Fruit fly (Drosophila melanogaster) whole organism, embryonic: ENCODE results near the gene CG7557.

ENCODE experiments used
- Atf3 ChIP-seq: fragments of 200-800 bp; sonication (Bioruptor generic); optimal IDR thresholded peaks from 3 replicates; lab custom pipeline; 2016; ENCODE audit warnings: missing biosample characterization, missing genetic modification characterization
- Blimp-1 ChIP-seq: fragments of 200-800 bp; sonication (Bioruptor generic); optimal IDR thresholded peaks from 3 replicates; lab custom pipeline; 2018; ENCODE audit warnings: missing biosample characterization, missing genetic modification characterization, mild to moderate bottlenecking, moderate library complexity, missing genetic modification reagents
- Bteb2 ChIP-seq: fragments of 200-800 bp; sonication (Bioruptor generic); optimal IDR thresholded peaks from 2 replicates; lab custom pipeline; 2016; ENCODE audit warnings: missing biosample characterization, missing genetic modification characterization
- CG1233 ChIP-seq: fragments of 200-800 bp; sonication (Bioruptor generic); optimal IDR thresholded peaks from 4 replicates; lab custom pipeline; 2018; ENCODE audit warnings: missing biosample characterization, mild to moderate bottlenecking, missing genetic modification characterization
- CG13296 ChIP-seq: fragments of 200-800 bp; sonication (Bioruptor generic); optimal IDR thresholded peaks from 3 replicates; lab custom pipeline; 2018; ENCODE audit warnings: missing biosample characterization, mild to moderate bottlenecking, missing genetic modification characterization
- CG14710 ChIP-seq: fragments of 200-800 bp; sonication (Bioruptor generic); optimal IDR thresholded peaks from 3 replicates; lab custom pipeline; 2019; ENCODE audit warnings: missing biosample characterization, mild to moderate bottlenecking, missing genetic modification characterization, moderate library complexity
- CG15479 ChIP-seq: fragments of 200-800 bp; sonication (Bioruptor generic); optimal IDR thresholded peaks from 3 replicates; lab custom pipeline; 2019; ENCODE audit warnings: missing biosample characterization, mild to moderate bottlenecking, missing genetic modification characterization, moderate library complexity
- CG15601 ChIP-seq: fragments of 200-800 bp; sonication (Bioruptor generic); optimal IDR thresholded peaks from 3 replicates; lab custom pipeline; 2019; ENCODE audit warnings: missing biosample characterization, mild to moderate bottlenecking, missing genetic modification characterization, moderate library complexity
- CG15696 ChIP-seq: fragments of 200-800 bp; sonication (Bioruptor generic); optimal IDR thresholded peaks from 2 replicates; lab custom pipeline; 2019; ENCODE audit warnings: missing biosample characterization, mild to moderate bottlenecking, missing genetic modification characterization, moderate library complexity
- CG1603 ChIP-seq: fragments of 200-800 bp; sonication (Bioruptor generic); optimal IDR thresholded peaks from 2 replicates; lab custom pipeline; 2019; ENCODE audit warnings: missing biosample characterization, mild to moderate bottlenecking, missing genetic modification characterization, moderate library complexity
- CG16813 ChIP-seq: fragments of 200-800 bp; sonication (Bioruptor generic); IDR thresholded peaks from 3 replicates; pipeline ENCODE4 v1.3.6; 2022; ENCODE audit warnings: missing biosample characterization, missing genetic modification characterization; ENCODE audit not compliant: partially characterized antibody
- CG16815 ChIP-seq: fragments of 200-800 bp; sonication (Bioruptor generic); optimal IDR thresholded peaks from 3 replicates; lab custom pipeline; 2017; ENCODE audit warnings: missing biosample characterization, mild to moderate bottlenecking, missing genetic modification characterization
- CG17385 ChIP-seq: fragments of 200-800 bp; sonication (Bioruptor generic); optimal IDR thresholded peaks from 3 replicates; lab custom pipeline; 2018; ENCODE audit warnings: missing biosample characterization, mild to moderate bottlenecking, missing genetic modification characterization
- CG17829 ChIP-seq: fragments of 200-800 bp; optimal IDR thresholded peaks from 2 replicates; lab custom pipeline; 2019; ENCODE audit warnings: missing biosample characterization, mild to moderate bottlenecking, missing genetic modification characterization, moderate library complexity
- CG2875 ChIP-seq: fragments of 200-800 bp; sonication (Bioruptor generic); optimal IDR thresholded peaks from 2 replicates; lab custom pipeline; 2017; ENCODE audit warnings: missing biosample characterization, mild to moderate bottlenecking, missing genetic modification characterization, missing genetic modification reagents
- CG2889 ChIP-seq: fragments of 200-800 bp; sonication (Bioruptor generic); IDR thresholded peaks from 3 replicates; pipeline ENCODE4 v1.3.6; 2022; ENCODE audit warnings: missing biosample characterization, missing genetic modification characterization
- CG31224 ChIP-seq: fragments of 200-800 bp; sonication (Bioruptor generic); IDR thresholded peaks from 2 replicates; pipeline ENCODE4 v1.3.6; 2022; ENCODE audit warnings: missing biosample characterization, missing genetic modification characterization
- CG4328 ChIP-seq: fragments of 200-800 bp; sonication (Bioruptor generic); optimal IDR thresholded peaks from 3 replicates; lab custom pipeline; 2017; ENCODE audit warnings: missing biosample characterization, missing genetic modification reagents, missing genetic modification characterization
- CG4617 ChIP-seq: fragments of 200-800 bp; sonication (Bioruptor generic); optimal IDR thresholded peaks from 3 replicates; lab custom pipeline; 2016; ENCODE audit warnings: missing biosample characterization, missing genetic modification characterization, borderline replicate concordance
- CG6654 ChIP-seq: fragments of 200-800 bp; sonication (Bioruptor generic); optimal IDR thresholded peaks from 2 replicates; lab custom pipeline; 2017; ENCODE audit warnings: missing biosample characterization, mild to moderate bottlenecking, missing genetic modification characterization
- CG6813 ChIP-seq: fragments of 200-800 bp; sonication (Bioruptor generic); optimal IDR thresholded peaks from 2 replicates; lab custom pipeline; 2017; ENCODE audit warnings: missing biosample characterization, missing genetic modification characterization, mild to moderate bottlenecking, moderate library complexity, missing genetic modification reagents
- CG7786 ChIP-seq: fragments of 200-800 bp; sonication (Bioruptor generic); optimal IDR thresholded peaks from 2 replicates; lab custom pipeline; 2016; ENCODE audit warnings: missing biosample characterization, missing genetic modification characterization
- Chrac-16 ChIP-seq: fragments of 200-800 bp; sonication (Bioruptor generic); optimal IDR thresholded peaks from 3 replicates; lab custom pipeline; 2016; ENCODE audit warnings: missing biosample characterization, missing genetic modification characterization
- Dp ChIP-seq: fragments of 200-800 bp; sonication (Bioruptor generic); optimal IDR thresholded peaks from 2 replicates; lab custom pipeline; 2018; ENCODE audit warnings: missing biosample characterization, mild to moderate bottlenecking, missing genetic modification characterization, moderate library complexity
- Ets97D ChIP-seq: fragments of 200-800 bp; sonication (Bioruptor generic); optimal IDR thresholded peaks from 3 replicates; lab custom pipeline; 2016; ENCODE audit warnings: missing biosample characterization, missing genetic modification characterization
- GATAe ChIP-seq: fragments of 200-800 bp; sonication (Bioruptor generic); conservative IDR thresholded peaks from 2 replicates; pipeline ENCODE4 v1.3.6; 2022; ENCODE audit warnings: missing biosample characterization, missing genetic modification characterization
- H2.0 ChIP-seq: fragments of 200-800 bp; sonication (Bioruptor generic); IDR thresholded peaks from 2 replicates; pipeline ENCODE4 v1.3.6; 2022; ENCODE audit warnings: missing biosample characterization, missing genetic modification characterization
- Max ChIP-seq: fragments of 200-800 bp; sonication (Bioruptor generic); optimal IDR thresholded peaks from 2 replicates; lab custom pipeline; 2016; ENCODE audit warnings: missing biosample characterization, mild to moderate bottlenecking, missing genetic modification characterization
- Med ChIP-seq: fragments of 200-800 bp; sonication (Bioruptor generic); peaks from one replicate; lab custom pipeline; 2016; ENCODE audit warnings: missing biosample characterization, missing genetic modification characterization, mild to moderate bottlenecking, inconsistent platforms, moderate library complexity
- Usf ChIP-seq: fragments of 200-800 bp; sonication (Bioruptor generic); optimal IDR thresholded peaks from 2 replicates; lab custom pipeline; 2017; ENCODE audit warnings: missing genotype, missing biosample characterization, missing genetic modification characterization
- Vsx1 ChIP-seq: fragments of 200-800 bp; sonication (Bioruptor generic); optimal IDR thresholded peaks from 2 replicates; lab custom pipeline; 2017; ENCODE audit warnings: missing biosample characterization, mild to moderate bottlenecking, missing genetic modification characterization, missing genetic modification reagents
- ash1 ChIP-seq: fragments of 200-800 bp; sonication (Bioruptor generic); optimal IDR thresholded peaks from 2 replicates; lab custom pipeline; 2018; ENCODE audit warnings: missing biosample characterization, mild to moderate bottlenecking, missing genetic modification characterization
- bab2 ChIP-seq: fragments of 200-800 bp; sonication (Bioruptor generic); optimal IDR thresholded peaks from 2 replicates; lab custom pipeline; 2016; ENCODE audit warnings: missing biosample characterization, missing genetic modification characterization
- chn ChIP-seq: fragments of 200-800 bp; sonication (Bioruptor generic); optimal IDR thresholded peaks from 2 replicates; lab custom pipeline; 2016; ENCODE audit warnings: missing biosample characterization, missing genetic modification characterization
- ci ChIP-seq: fragments of 200-800 bp; sonication (Bioruptor generic); IDR thresholded peaks from 3 replicates; pipeline ENCODE4 v1.3.6; 2022; ENCODE audit warnings: missing biosample characterization, missing genetic modification characterization
- emc ChIP-seq: fragments of 200-800 bp; sonication (Bioruptor generic); optimal IDR thresholded peaks from 2 replicates; lab custom pipeline; 2016; ENCODE audit warnings: missing biosample characterization, missing genetic modification characterization
- gsb-n ChIP-seq: fragments of 200-800 bp; sonication (Bioruptor generic); optimal IDR thresholded peaks from 3 replicates; lab custom pipeline; 2018; ENCODE audit warnings: missing biosample characterization, mild to moderate bottlenecking, missing genetic modification characterization
- h ChIP-seq: fragments of >200 bp; optimal IDR thresholded peaks from 2 replicates; lab custom pipeline; 2017
- hkb ChIP-seq, 2 experiments: fragments of 200-800 bp in 1 of 2; fragments of >200 bp in 1 of 2; sonication (Bioruptor generic) in 1 of 2; IDR thresholded peaks in 1 of 2; optimal IDR thresholded peaks in 1 of 2; 2 replicates each; pipeline versions ENCODE4 v1.3.6 to Lab custom; 2017 to 2022; ENCODE audit warnings: missing biosample characterization in 1 of 2, missing genetic modification characterization in 1 of 2
- ken ChIP-seq: fragments of 200-800 bp; sonication (Bioruptor generic); IDR thresholded peaks from 3 replicates; pipeline ENCODE4 v1.3.6; 2022; ENCODE audit warnings: missing biosample characterization, missing genetic modification characterization
- lbe ChIP-seq: fragments of 200-800 bp; sonication (Bioruptor generic); optimal IDR thresholded peaks from 2 replicates; lab custom pipeline; 2016; ENCODE audit warnings: missing biosample characterization, mild to moderate bottlenecking, missing genetic modification characterization
- lov ChIP-seq, 2 experiments: fragments of 200-800 bp in 1 of 2; fragments of >200 bp in 1 of 2; sonication (Bioruptor generic) in 1 of 2; IDR thresholded peaks in 1 of 2; optimal IDR thresholded peaks in 1 of 2; 2 replicates in 1 of 2; 3 replicates in 1 of 2; pipeline versions ENCODE4 v1.3.6 to Lab custom; 2017 to 2022; ENCODE audit warnings: missing biosample characterization in 1 of 2, missing genetic modification characterization in 1 of 2
- p53 ChIP-seq: fragments of 200-800 bp; sonication (Bioruptor generic); optimal IDR thresholded peaks from 2 replicates; lab custom pipeline; 2016; ENCODE audit warnings: missing biosample characterization, missing genetic modification characterization
- sima ChIP-seq: fragments of 200-800 bp; sonication (Bioruptor generic); optimal IDR thresholded peaks from 2 replicates; lab custom pipeline; 2016; ENCODE audit warnings: missing biosample characterization, missing genetic modification characterization
- so ChIP-seq: fragments of 200-800 bp; sonication (Bioruptor generic); IDR thresholded peaks from 3 replicates; pipeline ENCODE4 v1.3.6; 2022; ENCODE audit warnings: missing biosample characterization, missing genetic modification characterization
- tna ChIP-seq: fragments of 200-800 bp; sonication (Bioruptor generic); IDR thresholded peaks from 2 replicates; pipeline ENCODE4 v1.3.6; 2022; ENCODE audit warnings: missing biosample characterization, missing genetic modification characterization; ENCODE audit not compliant: partially characterized antibody
- toy ChIP-seq: fragments of 200-800 bp; sonication (Bioruptor generic); IDR thresholded peaks from 2 replicates; pipeline ENCODE4 v1.3.6; 2022; ENCODE audit warnings: missing biosample characterization, missing genetic modification characterization
- tx ChIP-seq: fragments of 200-800 bp; sonication (Bioruptor generic); optimal IDR thresholded peaks from 2 replicates; lab custom pipeline; 2016; ENCODE audit warnings: missing biosample characterization, missing genetic modification characterization
- zf30C ChIP-seq: fragments of 200-800 bp; sonication (Bioruptor generic); optimal IDR thresholded peaks from 3 replicates; lab custom pipeline; 2018; ENCODE audit warnings: missing biosample characterization, mild to moderate bottlenecking, missing genetic modification characterization

CG7557 gene

dm6 chr3L:11448935-11449334 is 4.0 kb downstream of the CG7557 start (continued):
- TF ChIP-seq Max (GFP tag; lab: Kevin White, UChicago) (no peak), lbe (GFP tag; lab: Kevin White, UChicago) (no peak), tx (peak; percentile 16), ash1 (GFP tag; lab: Kevin White, UChicago) (no peak), bab2 (GFP tag; lab: Kevin White, UChicago) (peak; percentile 54), CG16813 (GFP tag; lab: Robert Waterston, UW) (no peak), CG15696 (tag; lab: Kevin White, UChicago) (no peak), toy (GFP tag; lab: Robert Waterston, UW) (no peak), CG14710 (tag; lab: Kevin White, UChicago) (peak; percentile 33)

- no peak for TF ChIP-seq so (GFP tag; lab: Robert Waterston, UW)
- TF ChIP-seq CG2889 (GFP tag; lab: Robert Waterston, UW), result no peak
- peak; percentile 54 for TF ChIP-seq Blimp-1
- TF ChIP-seq hkb (optimal IDR thresholded peaks at IDR 0.05; lab: Kevin White, UChicago), result no peak
- TF ChIP-seq hkb (GFP tag; IDR thresholded peaks at IDR 0.05; lab: Robert Waterston, UW), result 0 out of 2 replicates have a peak, but pooled peaks have one; percentile 20
- no peak for TF ChIP-seq zf30C (GFP tag; lab: Kevin White, UChicago)
- TF ChIP-seq gsb-n (tag; lab: Kevin White, UChicago), result peak; percentile 24
- no peak for TF ChIP-seq lov (optimal IDR thresholded peaks at IDR 0.05; lab: Kevin White, UChicago)
- no peak for TF ChIP-seq lov (GFP tag; IDR thresholded peaks at IDR 0.05; lab: Robert Waterston, UW)
- TF ChIP-seq CG6813 (GFP tag; lab: Kevin White, UChicago), result peak; percentile 35
- no peak for TF ChIP-seq CG4328 (GFP tag; lab: Kevin White, UChicago)
- TF ChIP-seq CG17385 (GFP tag; lab: Kevin White, UChicago), result no peak
- TF ChIP-seq CG17829 (tag; lab: Kevin White, UChicago), result peak; percentile 34
- TF ChIP-seq CG31224 (GFP tag; lab: Robert Waterston, UW), result no peak
- TF ChIP-seq chn (GFP tag; lab: Kevin White, UChicago), result no peak
- TF ChIP-seq tna, result no peak
- TF ChIP-seq Bteb2 (GFP tag; lab: Kevin White, UChicago), result no peak
- no peak for TF ChIP-seq H2.0 (GFP tag; lab: Robert Waterston, UW)
- TF ChIP-seq CG6654 (GFP tag; lab: Kevin White, UChicago), result no peak
- no peak for TF ChIP-seq Atf3 (GFP tag; lab: Kevin White, UChicago)
- no peak for TF ChIP-seq CG2875 (GFP tag; lab: Kevin White, UChicago)
- TF ChIP-seq p53 (GFP tag; lab: Kevin White, UChicago), result no peak
- TF ChIP-seq CG15601 (tag; lab: Kevin White, UChicago), result peak; percentile 3
- no peak for TF ChIP-seq Med (GFP tag; lab: Kevin White, UChicago)
- no peak for TF ChIP-seq Ets97D (GFP tag; lab: Kevin White, UChicago)
- no peak for TF ChIP-seq CG1603
- TF ChIP-seq CG15479, result no peak
- TF ChIP-seq ken, result no peak
- TF ChIP-seq GATAe (GFP tag; lab: Robert Waterston, UW), result no peak
- TF ChIP-seq Dp, result no peak
- no peak for TF ChIP-seq h (lab: Kevin White, UChicago)
- no peak for TF ChIP-seq CG7786 (GFP tag; lab: Kevin White, UChicago)
- TF ChIP-seq Chrac-16 (GFP tag; lab: Kevin White, UChicago), result no peak
- peak; percentile 47 for TF ChIP-seq CG13296 (GFP tag; lab: Kevin White, UChicago)
- no peak for TF ChIP-seq sima
- TF ChIP-seq CG15696 (tag; lab: Kevin White, UChicago), result peak; percentile 24
- TF ChIP-seq Vsx1 (GFP tag; lab: Kevin White, UChicago), result no peak
- TF ChIP-seq CG1233 (GFP tag; lab: Kevin White, UChicago), result peak; percentile 30
- TF ChIP-seq CG4617, result no peak
- no peak for TF ChIP-seq emc (GFP tag; lab: Kevin White, UChicago)
- 0 out of 3 replicates have a peak, but pooled peaks have one; percentile 31 for TF ChIP-seq ci
- no peak for TF ChIP-seq Usf (GFP tag; lab: Kevin White, UChicago)
- no peak for TF ChIP-seq CG16815 (GFP tag; lab: Kevin White, UChicago)
Observed at dm6 chr3L:11450535-11450934, 5.6 kb downstream of the CG7557 start.
